Worm (Caenorhabditis elegans) whole organism, L4/young adult: ENCODE measurements around the gene bli-1.

ENCODE experiments used
- W03F9.2 ChIP-seq: fragments of 150-350 bp; optimal IDR thresholded peaks from 2 replicates; lab custom pipeline; 2014; ENCODE audit warnings: missing biosample characterization, missing genetic modification characterization
- dao-5 ChIP-seq: sonication (generic microtip); optimal IDR thresholded peaks from 2 replicates; lab custom pipeline; 2016; ENCODE audit warnings: missing genotype, missing genetic modification characterization, moderate library complexity, missing compliant biosample characterization
- him-1 ChIP-seq: sonication (generic microtip); optimal IDR thresholded peaks from 2 replicates; lab custom pipeline; 2016; ENCODE audit warnings: missing genotype, missing genetic modification reagents, missing genetic modification characterization, missing compliant biosample characterization

The bli-1 gene

ce11 chrII:10703594-10704384 lies 5.0 kb upstream of the bli-1 start, which contains the start of gene col-79:
col-79 (plus strand) TSS chrII:10703613.
- no peak for TF ChIP-seq W03F9.2 (tag; lab: Kevin White, UChicago)
- no peak for TF ChIP-seq dao-5 (tag; lab: Kevin White, UChicago)
- no peak for TF ChIP-seq him-1 (tag; lab: Kevin White, UChicago)

ce11 chrII:10704575-10705170 lies 4.1 kb upstream of the bli-1 start, which contains the start of gene col-39:
col-39 (plus strand) TSS chrII:10704916.
- no peak for TF ChIP-seq him-1 (tag; lab: Kevin White, UChicago)
- no peak for TF ChIP-seq dao-5 (tag; lab: Kevin White, UChicago)
- TF ChIP-seq W03F9.2 (tag; lab: Kevin White, UChicago): no peak

ce11 chrII:10705347-10705996 lies 3.3 kb upstream of the bli-1 start:
- TF ChIP-seq dao-5 (tag; lab: Kevin White, UChicago) (no peak), W03F9.2 (tag; lab: Kevin White, UChicago) (no peak), him-1 (tag; lab: Kevin White, UChicago) (no peak)

- TF ChIP-seq dao-5 (tag; lab: Kevin White, UChicago): no peak
- TF ChIP-seq him-1 (tag; lab: Kevin White, UChicago): no peak
- no peak for TF ChIP-seq W03F9.2 (tag; lab: Kevin White, UChicago)
These were observed 2.7 kb upstream of the bli-1 start for ce11 chrII:10706038-10706437.

ce11 chrII:10706901-10707300 lies 1.9 kb upstream of the bli-1 start, which contains the start of gene col-80:
col-80 (plus strand) TSS chrII:10707201.
- no peak for TF ChIP-seq dao-5 (tag; lab: Kevin White, UChicago)
- no peak for TF ChIP-seq W03F9.2 (tag; lab: Kevin White, UChicago)
- no peak for TF ChIP-seq him-1 (tag; lab: Kevin White, UChicago)

ce11 chrII:10707439-10708096 lies 1.2 kb upstream of the bli-1 start:
- TF ChIP-seq him-1 (tag; lab: Kevin White, UChicago): no peak
- peak; percentile 6 for TF ChIP-seq dao-5 (tag; lab: Kevin White, UChicago)

ce11 chrII:10714262-10714933 lies 5.6 kb downstream of the bli-1 start, which contains the start of the genes dph-2 and C09G5.7:
dph-2 (minus strand) TSS chrII:10714297.
C09G5.7 (plus strand) TSS chrII:10714883.
- no peak for TF ChIP-seq W03F9.2 (tag; lab: Kevin White, UChicago)
- TF ChIP-seq him-1 (tag; lab: Kevin White, UChicago): no peak
- no peak for TF ChIP-seq dao-5 (tag; lab: Kevin White, UChicago)

- TF ChIP-seq dao-5 (tag; lab: Kevin White, UChicago) (no peak), W03F9.2 (tag; lab: Kevin White, UChicago) (no peak), him-1 (tag; lab: Kevin White, UChicago) (no peak)
These were observed 8.4 kb downstream of the bli-1 start, which contains the start of gene C09G5.13 for ce11 chrII:10717124-10717523. C09G5.13 (plus strand) TSS chrII:10717424.

- no peak for TF ChIP-seq him-1 (tag; lab: Kevin White, UChicago)
- no peak for TF ChIP-seq dao-5 (tag; lab: Kevin White, UChicago)
- TF ChIP-seq W03F9.2 (tag; lab: Kevin White, UChicago): no peak
These were observed 11.2 kb downstream of the bli-1 start, which contains the start of gene mks-5 for ce11 chrII:10719931-10720330. mks-5 (plus strand) TSS chrII:10720231.

ce11 chrII:10723069-10723468 lies 14.3 kb downstream of the bli-1 start, which contains the start of gene C09G5.14:
C09G5.14 (minus strand) TSS chrII:10723169.
- TF ChIP-seq dao-5 (tag; lab: Kevin White, UChicago) (no peak), W03F9.2 (tag; lab: Kevin White, UChicago) (no peak), him-1 (tag; lab: Kevin White, UChicago) (no peak)

ce11 chrII:10730702-10731101 lies 21.9 kb downstream of the bli-1 start:
- TF ChIP-seq dao-5 (tag; lab: Kevin White, UChicago): no peak
- TF ChIP-seq W03F9.2 (tag; lab: Kevin White, UChicago): no peak
- no peak for TF ChIP-seq him-1 (tag; lab: Kevin White, UChicago)

ce11 chrII:10731552-10731951 lies 22.8 kb downstream of the bli-1 start, which contains the start of gene glb-12:
glb-12 (minus strand) TSS chrII:10731652.
- TF ChIP-seq him-1 (tag; lab: Kevin White, UChicago): no peak
